Fruit fly (Drosophila melanogaster) ovary, adult (tissue): ENCODE measurements around the gene Fibp.

Experiments used
- CG17801 ChIP-seq: fragments of 200-800 bp; optimal IDR thresholded peaks from 2 replicates; lab custom pipeline; 2019; ENCODE audit warnings: missing biosample characterization, mild to moderate bottlenecking, missing genetic modification characterization, moderate library complexity; ENCODE audit not compliant: partially characterized antibody

Fibp gene

DNA sequence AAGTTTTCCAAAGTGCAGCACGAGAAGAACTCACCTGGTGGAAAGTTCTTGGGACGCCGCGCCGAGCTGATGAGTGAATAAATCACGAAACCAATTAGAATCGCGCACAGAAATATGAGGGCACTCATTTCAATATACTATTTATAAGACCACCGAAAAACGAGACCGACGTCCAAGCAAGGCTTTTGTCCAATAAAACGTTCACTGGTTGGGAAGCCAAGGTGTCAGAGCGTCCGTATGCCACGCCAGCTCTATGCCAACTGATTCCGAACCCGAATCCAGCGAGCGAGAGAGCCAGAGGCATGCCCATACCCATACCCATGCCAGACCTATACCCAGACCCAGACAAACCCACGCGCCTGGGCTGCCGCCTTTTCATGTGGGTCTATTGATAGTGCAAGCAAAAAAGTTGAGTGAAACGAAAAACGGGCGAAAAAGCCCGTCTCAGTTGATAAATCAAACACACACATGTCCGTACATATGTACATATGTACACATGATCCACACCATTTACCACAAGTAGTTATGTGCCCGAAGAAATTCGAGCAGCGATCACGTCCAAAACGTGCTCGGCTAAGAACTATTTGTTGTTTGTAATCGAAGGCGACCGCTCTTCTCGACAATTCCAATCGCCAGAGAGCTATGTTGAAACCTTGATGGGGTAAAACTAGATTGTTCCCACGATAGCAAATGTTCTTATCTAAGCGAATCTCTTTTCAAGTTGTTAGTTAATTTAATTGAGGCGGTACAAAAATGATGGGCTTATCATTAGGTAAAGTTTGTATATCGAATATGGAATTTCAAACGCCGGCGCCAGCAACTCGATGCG lies 4.5 kb downstream of the Fibp start, which contains the start of gene Cyp305a1:
Cyp305a1 (minus strand) TSS at position 265 of the 829 bp plus-strand sequence.
- TF ChIP-seq CG17801 (GFP tag; lab: Kevin White, UChicago) = no peak

DNA sequence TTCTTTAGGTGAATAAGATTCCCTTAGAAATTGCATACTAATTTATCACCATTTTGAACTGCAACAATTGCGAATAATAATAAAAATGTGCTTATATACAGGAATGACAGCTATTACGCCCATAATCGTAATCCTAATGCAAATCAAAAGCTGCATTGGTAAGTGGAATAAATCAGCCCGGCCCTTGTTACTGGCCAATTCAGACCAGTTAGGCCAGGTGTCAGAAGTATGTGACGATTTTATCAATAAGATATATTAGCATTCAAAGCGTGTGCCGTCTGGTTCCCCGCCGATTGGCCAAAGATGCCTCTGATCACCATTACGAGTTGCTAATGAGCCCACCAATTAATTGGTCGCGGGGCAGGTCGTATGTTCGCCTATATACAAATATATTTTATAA lies 5.3 kb downstream of the Fibp start:
- no peak for TF ChIP-seq CG17801 (GFP tag; lab: Kevin White, UChicago)

DNA sequence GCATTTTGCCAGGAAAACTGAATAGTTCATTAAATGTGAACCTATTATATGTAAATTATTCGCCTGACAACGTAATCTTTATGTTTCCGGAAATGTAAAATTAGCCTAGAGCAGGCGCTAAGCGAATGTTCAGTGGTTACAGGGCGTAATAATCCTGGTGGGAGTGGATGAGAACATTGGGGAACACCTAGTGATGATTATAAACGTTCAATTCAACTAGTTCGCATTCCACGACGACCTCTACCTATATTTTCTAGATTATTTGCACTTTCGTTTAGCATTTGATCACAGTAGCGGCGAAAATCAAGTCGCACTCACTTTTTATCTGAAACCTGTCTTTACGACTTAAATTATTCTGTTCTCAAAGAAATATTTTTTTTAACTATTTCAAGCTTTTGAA lies 10.2 kb downstream of the Fibp start:
- TF ChIP-seq CG17801 (GFP tag; lab: Kevin White, UChicago) = no peak

DNA sequence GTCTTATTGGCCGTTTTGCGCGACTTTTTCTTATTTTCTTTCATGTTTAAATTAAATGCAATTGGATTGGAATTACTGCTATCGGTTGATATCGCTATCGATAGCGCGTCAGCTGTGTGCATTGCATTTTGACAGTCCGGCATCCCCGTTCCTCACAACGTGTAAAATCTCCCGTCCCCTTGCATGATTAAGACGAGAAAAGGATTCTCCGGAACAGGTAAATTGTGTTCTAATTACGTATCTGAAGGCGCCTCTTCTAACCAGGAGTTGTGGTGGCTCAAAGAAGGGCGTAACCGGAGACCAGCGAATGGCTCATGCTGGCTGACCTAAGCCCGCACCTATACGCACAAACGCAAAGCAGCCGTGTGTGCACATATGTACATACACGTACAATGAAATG lies 10.7 kb downstream of the Fibp start, which contains the start of the genes CG14104 and Kap-alpha1:
CG14104 (minus strand) TSS at position 97 of the 400 bp plus-strand sequence.
Kap-alpha1 (plus strand) TSS at position 130 of the 400 bp plus-strand sequence.
- peak; percentile 19 for TF ChIP-seq CG17801 (GFP tag; lab: Kevin White, UChicago)

DNA sequence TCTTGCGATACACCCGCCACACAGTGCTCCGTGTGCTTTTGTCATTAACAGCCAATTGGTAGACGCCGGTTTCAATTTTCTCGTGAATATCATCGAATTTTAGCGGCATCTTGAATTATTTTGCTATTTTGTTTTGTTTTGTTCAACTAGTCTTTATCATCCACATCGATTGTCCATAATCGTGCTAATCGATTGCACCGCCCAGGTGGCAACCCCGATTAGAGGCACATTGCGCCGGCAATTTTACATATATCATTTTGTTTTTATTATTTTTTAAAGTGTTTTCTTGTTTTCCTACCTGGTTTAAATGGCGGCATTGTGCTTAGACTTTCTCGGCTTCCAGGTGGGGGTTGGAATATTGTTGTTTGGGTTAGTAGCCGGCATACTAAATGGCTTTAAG lies 11.9 kb downstream of the Fibp start, which contains the start of gene CG34116:
CG34116 (minus strand) TSS at position 142 of the 400 bp plus-strand sequence.
- no peak for TF ChIP-seq CG17801 (GFP tag; lab: Kevin White, UChicago)

DNA sequence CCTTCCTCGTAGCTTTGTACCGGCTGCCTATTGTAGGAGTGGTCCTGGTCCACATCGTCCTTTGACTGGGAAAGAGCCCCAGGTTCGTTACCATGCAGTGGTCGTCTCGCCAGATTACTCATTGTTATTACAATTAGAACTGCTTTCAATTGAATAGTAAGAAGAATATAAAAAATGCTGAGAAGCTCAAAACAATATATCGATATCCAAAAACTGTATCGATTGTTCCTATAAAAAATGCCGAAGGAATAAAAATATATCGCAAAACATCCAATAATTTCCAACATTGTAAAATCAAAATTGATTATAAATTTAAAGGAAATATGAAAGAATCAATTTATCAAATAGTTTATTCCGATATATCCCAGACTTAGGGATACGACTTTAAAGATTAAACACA lies 12.9 kb downstream of the Fibp start, which contains the start of the genes TORIP and Ccdc58:
TORIP (minus strand) TSS at position 173 of the 400 bp plus-strand sequence.
Ccdc58 (plus strand) TSS at position 274 of the 400 bp plus-strand sequence.
- TF ChIP-seq CG17801 (GFP tag; lab: Kevin White, UChicago) = no peak

DNA sequence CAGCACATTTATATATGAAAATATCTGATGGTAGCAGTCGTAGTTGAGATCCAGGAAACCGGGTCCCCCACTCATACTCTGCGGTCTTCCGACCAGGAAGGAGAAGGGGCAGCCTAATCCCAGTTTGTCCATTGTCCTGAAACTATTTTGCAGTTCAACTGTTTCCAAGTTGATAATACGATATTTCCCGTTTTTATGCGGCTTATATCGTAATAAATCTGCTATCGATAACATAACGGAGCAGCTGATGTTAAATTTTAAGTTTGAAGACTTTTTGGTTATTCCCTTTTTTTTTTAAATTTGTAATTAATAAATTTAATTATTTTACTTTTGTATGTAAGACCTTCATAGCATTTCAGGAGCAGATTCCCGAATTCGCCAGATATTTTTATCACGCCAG lies 16.7 kb downstream of the Fibp start, which contains the start of gene CG14102:
CG14102 (minus strand) TSS at position 187 of the 400 bp plus-strand sequence.
- TF ChIP-seq CG17801 (GFP tag; lab: Kevin White, UChicago) = no peak

DNA sequence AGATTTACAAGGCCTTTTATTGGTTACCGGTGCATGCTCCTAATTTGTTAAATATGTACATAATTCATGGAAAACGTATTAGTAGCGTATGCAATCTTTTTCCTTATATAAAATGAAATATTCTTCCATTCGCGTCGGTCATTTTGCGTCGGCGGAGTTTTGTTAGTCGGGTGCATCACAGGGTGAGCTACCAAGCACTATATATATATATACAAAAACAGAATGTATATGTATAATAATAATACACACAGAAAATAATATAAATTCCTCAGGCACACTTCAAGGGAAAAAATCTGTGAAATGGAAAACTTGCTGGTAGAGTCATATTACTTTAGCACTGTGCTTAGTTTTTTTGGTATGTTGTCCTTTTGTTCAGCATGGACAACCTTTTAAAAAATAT lies 18.8 kb downstream of the Fibp start, which contains the start of gene Ir76a:
Ir76a (plus strand) TSS at position 301 of the 400 bp plus-strand sequence.
- no peak for TF ChIP-seq CG17801 (GFP tag; lab: Kevin White, UChicago)

DNA sequence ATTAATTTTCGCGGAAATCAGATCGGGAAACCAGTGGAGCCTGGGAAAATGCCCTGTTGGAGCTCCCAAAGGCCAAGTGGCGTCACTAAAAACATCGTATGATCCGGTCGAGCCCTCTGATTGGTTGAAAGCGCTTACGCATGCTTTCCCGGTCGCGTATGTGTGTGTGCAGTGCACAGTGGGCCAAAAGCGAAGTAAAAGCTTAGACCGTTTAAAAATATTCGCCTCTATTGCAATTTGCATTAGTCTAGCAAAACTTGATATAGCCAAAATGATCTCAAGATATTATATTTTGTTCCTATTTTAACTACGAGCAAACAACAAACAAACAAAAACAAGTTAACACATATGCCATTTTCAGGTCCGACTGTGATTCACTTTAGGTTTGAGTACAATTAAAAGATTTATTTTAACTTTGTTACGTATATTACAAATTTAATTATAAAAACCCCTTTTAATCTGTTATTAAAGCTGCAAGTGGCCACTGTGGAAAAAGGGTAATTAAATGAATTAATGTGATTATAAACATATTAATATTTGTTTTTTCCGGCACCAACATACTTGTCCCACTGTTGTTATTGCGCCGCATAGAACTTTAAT lies 23.5 kb downstream of the Fibp start:
- TF ChIP-seq CG17801 (GFP tag; lab: Kevin White, UChicago) = peak; percentile 89

DNA sequence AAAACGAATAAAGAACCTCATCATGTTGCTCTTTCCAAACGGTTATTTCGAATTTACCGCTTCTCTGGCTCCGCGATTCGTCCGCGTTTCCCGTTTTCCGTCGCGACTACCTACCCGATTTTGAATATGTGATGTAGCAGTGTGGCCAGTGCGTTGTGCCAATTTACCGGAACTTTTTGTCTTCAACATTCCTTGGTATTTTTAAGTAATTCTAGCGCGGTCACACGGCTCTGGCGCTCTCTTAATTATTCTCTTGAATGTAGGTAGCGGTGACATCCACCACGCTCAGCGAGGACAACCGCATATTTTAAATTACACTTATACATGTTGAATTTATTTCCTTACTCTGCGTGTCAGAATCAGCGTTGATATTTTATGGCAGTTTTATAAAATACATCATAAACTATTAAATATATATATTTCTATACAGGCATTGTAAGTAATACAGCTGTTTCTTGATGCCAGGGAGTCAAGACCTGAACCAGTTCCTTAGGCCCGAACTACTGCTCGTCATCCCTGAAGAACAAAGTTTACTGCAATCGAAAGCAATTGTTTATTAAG lies 24.2 kb downstream of the Fibp start, which contains the start of the genes CG42637, Gyc76C and SREBP:
CG42637 (minus strand) TSS at position 132 of the 561 bp plus-strand sequence.
Gyc76C (minus strand) TSS at position 132 of the 561 bp plus-strand sequence.
SREBP (plus strand) TSS at position 498 of the 561 bp plus-strand sequence.
- no peak for TF ChIP-seq CG17801 (GFP tag; lab: Kevin White, UChicago)

DNA sequence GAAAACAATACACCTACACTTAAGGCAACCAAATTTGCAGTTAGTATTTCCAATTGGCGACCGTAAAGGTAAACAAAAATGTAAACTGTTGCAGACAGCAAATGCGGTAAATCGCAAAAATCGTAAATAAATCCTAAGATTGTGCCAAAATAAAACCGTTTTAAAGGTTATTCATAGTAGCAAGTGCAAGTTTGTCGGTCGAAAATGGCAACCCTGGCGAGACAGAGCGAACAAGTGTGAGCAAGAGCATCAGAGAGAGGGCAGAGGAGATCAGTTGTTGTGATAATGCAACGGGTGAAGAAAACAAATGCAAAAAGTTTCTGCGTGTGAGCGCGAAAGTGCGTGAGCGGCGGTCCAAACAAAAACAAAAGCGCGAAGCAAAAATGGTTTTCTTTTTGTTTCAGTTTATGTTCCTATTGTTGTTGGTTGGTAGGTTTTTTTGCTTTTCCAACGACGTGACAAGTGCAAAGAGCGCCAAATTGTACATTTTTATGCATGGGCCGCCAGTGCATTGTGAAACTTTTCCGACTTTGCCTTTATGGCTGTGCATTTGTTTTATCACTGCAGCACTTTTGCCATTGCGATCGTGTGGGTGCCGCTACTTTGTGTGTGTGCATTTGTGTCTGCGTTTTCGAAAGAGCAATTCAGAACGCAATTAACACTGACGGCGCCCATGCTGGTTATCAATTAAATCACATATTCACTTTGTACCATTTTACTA lies 24.9 kb downstream of the Fibp start:
- TF ChIP-seq CG17801 (GFP tag; lab: Kevin White, UChicago) = no peak

DNA sequence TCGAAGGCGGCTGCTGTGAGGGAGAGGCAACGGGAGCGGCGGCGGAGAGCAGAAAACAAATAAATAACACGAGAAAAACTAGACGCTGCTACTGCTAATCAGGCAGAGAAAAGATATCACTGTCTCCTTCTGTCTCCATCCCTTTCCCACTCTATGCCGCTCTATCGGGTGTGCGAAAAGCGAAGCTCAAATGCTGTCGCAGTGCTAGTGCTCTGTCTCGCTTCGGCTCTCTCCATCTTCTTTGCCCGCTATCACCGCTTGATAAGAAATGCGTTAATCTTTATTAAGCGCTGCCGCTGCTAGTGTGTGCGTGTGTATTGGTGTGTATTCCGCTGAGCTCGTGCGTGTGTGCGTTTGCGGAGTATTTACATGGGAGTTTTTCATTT lies 26.1 kb downstream of the Fibp start:
- no peak for TF ChIP-seq CG17801 (GFP tag; lab: Kevin White, UChicago)

DNA sequence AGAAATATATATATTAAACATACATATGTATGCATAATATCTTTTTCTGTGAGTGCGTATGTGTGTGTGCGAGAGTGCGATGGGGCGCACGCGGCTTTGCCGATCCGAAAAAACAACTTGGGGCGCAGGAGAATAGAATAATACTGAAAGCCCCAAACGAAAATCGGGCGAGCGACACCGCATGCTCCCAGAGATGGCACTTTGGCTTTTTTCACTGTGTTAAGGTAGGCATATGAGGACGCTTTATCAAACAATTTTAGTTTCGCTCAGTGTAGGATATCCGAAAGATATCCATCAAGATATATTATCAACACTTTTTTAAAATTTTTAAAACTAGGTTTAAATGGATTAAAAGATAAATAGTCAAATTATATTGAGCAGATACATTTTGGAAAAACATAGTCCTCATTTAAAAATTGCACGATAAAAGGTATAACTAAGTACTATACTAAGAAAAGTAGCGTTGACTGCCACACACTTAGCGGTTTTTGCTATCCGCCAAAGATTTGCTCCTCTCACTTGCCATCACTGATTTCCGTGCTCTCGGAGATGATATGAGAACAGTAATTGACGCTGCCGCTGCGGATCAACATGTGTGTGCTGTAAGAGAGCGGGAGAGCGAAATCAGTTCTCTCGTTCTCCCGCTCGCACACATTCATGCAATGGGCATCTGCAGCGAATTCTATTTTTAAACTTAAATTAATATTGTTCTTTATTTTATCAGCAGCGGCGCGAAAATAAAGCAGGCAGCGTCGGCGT lies 26.7 kb downstream of the Fibp start:
- TF ChIP-seq CG17801 (GFP tag; lab: Kevin White, UChicago) = peak; percentile 44
